Fruit fly (Drosophila melanogaster): ENCODE measurements around the gene lds.

dm6 chr3R:7962778-7963494 lies 42.7 kb downstream of the lds start:
- TF ChIP-seq CG12605 (GFP tag; IDR thresholded peaks at IDR 0.05) (no peak), D1 (tag; optimal IDR thresholded peaks at IDR 0.05) (no peak), Pif1B (GFP tag; optimal IDR thresholded peaks at IDR 0.05) (peak; percentile 54), Pif1A (GFP tag; optimal IDR thresholded peaks at IDR 0.05) (peak; percentile 15), CG4496 (GFP tag; IDR thresholded peaks at IDR 0.05) (peak; percentile 73; the same call in 2 of the 3 replicates), gl (tag; optimal IDR thresholded peaks at IDR 0.05) (no peak), CG9948 (tag; optimal IDR thresholded peaks at IDR 0.05) (peak; percentile 78), fd96Ca (GFP tag; IDR thresholded peaks at IDR 0.05) (peak; percentile 76), CG10348 (GFP tag; IDR thresholded peaks at IDR 0.05) (no peak)
